Worm (Caenorhabditis elegans): ENCODE measurements around the gene F59A7.11.

F59A7.11 gene

ce11 chrV:1999531-2000094 is 14.1 kb downstream of the F59A7.11 start, which contains the start of gene alh-5:
Gene alh-5, minus strand, starts transcription at chrV:1999581.
- peak; percentile 56 for TF ChIP-seq pqm-1 (tag; optimal IDR thresholded peaks at IDR 0.05)
- no peak for TF ChIP-seq unc-39 (tag; optimal IDR thresholded peaks at IDR 0.05)
- TF ChIP-seq fkh-2 (tag; optimal IDR thresholded peaks at IDR 0.05): no peak
- no peak for TF ChIP-seq ceh-28 (tag; optimal IDR thresholded peaks at IDR 0.05)
- no peak for TF ChIP-seq daf-12 (tag; optimal IDR thresholded peaks at IDR 0.05)
- TF ChIP-seq zag-1 (tag; optimal IDR thresholded peaks at IDR 0.05): no peak
- peak; percentile 86 for TF ChIP-seq pha-4 (tag; optimal IDR thresholded peaks at IDR 0.05)
- TF ChIP-seq hmg-11 (tag; optimal IDR thresholded peaks at IDR 0.05): no peak
- TF ChIP-seq lin-15B (tag; optimal IDR thresholded peaks at IDR 0.05): no peak
- TF ChIP-seq unc-62 (GFP tag; optimal IDR thresholded peaks at IDR 0.05): no peak
- TF ChIP-seq jun-1 (tag; optimal IDR thresholded peaks at IDR 0.05): peak; percentile 2
- TF ChIP-seq egl-5 (tag; optimal IDR thresholded peaks at IDR 0.05): no peak
- peak; percentile 48 for TF ChIP-seq elt-2 (tag; optimal IDR thresholded peaks at IDR 0.05)
- no peak for TF ChIP-seq ceh-82 (tag; optimal IDR thresholded peaks at IDR 0.05)
- TF ChIP-seq tbx-2 (tag; optimal IDR thresholded peaks at IDR 0.05): no peak
- TF ChIP-seq ztf-11 (tag; optimal IDR thresholded peaks at IDR 0.05): no peak
- TF ChIP-seq elt-1 (tag; optimal IDR thresholded peaks at IDR 0.05): no peak
- no peak for TF ChIP-seq nfya-1 (tag; optimal IDR thresholded peaks at IDR 0.05; ENCODE audit: insufficient read depth)

ce11 chrV:1998358-1998757 is 15.4 kb downstream of the F59A7.11 start:
- TF ChIP-seq lsy-12 (tag; optimal IDR thresholded peaks at IDR 0.05): no peak
- no peak for TF ChIP-seq aly-2 (tag; optimal IDR thresholded peaks at IDR 0.05)
- TF ChIP-seq pha-4 (tag; optimal IDR thresholded peaks at IDR 0.05): peak; percentile 7
- no peak for TF ChIP-seq nhr-67 (tag; optimal IDR thresholded peaks at IDR 0.05)
- TF ChIP-seq skn-1 (tag; optimal IDR thresholded peaks at IDR 0.05): no peak
- TF ChIP-seq nhr-11 (tag; optimal IDR thresholded peaks at IDR 0.05): no peak
- TF ChIP-seq mml-1 (tag; optimal IDR thresholded peaks at IDR 0.05): no peak
- peak; percentile 45 for TF ChIP-seq elt-2 (tag; optimal IDR thresholded peaks at IDR 0.05)
- no peak for TF ChIP-seq nhr-23 (tag; optimal IDR thresholded peaks at IDR 0.05)
- TF ChIP-seq R02D3.7 (tag; optimal IDR thresholded peaks at IDR 0.05): no peak
- TF ChIP-seq daf-12 (tag; optimal IDR thresholded peaks at IDR 0.05): no peak

ce11 chrV:1992515-1992968 is 21.2 kb downstream of the F59A7.11 start, which contains the start of gene tnt-4:
Gene tnt-4, minus strand, starts transcription at chrV:1992918.
- TF ChIP-seq elt-3 (tag; optimal IDR thresholded peaks at IDR 0.05): no peak
- TF ChIP-seq ceh-16 (tag; optimal IDR thresholded peaks at IDR 0.05): no peak
- no peak for TF ChIP-seq nhr-28 (tag; optimal IDR thresholded peaks at IDR 0.05)
- no peak for TF ChIP-seq nfya-1 (tag; optimal IDR thresholded peaks at IDR 0.05; ENCODE audit: insufficient read depth)
- no peak for TF ChIP-seq sea-2 (GFP tag; optimal IDR thresholded peaks at IDR 0.05)
- TF ChIP-seq fkh-10 (GFP tag; optimal IDR thresholded peaks at IDR 0.05): no peak
- no peak for TF ChIP-seq unc-39 (tag; optimal IDR thresholded peaks at IDR 0.05)
- no peak for TF ChIP-seq R02D3.7 (tag; optimal IDR thresholded peaks at IDR 0.05)
- TF ChIP-seq hmg-11 (tag; optimal IDR thresholded peaks at IDR 0.05): no peak
- TF ChIP-seq ceh-28 (tag; optimal IDR thresholded peaks at IDR 0.05): no peak
- TF ChIP-seq ceh-9 (tag; optimal IDR thresholded peaks at IDR 0.05): no peak
- TF ChIP-seq mml-1 (tag; optimal IDR thresholded peaks at IDR 0.05): no peak
- no peak for TF ChIP-seq jun-1 (tag; optimal IDR thresholded peaks at IDR 0.05)
- no peak for TF ChIP-seq nhr-237 (tag; optimal IDR thresholded peaks at IDR 0.05)
- no peak for TF ChIP-seq ama-1 (optimal IDR thresholded peaks at IDR 0.05)
- no peak for TF ChIP-seq nhr-23 (tag; optimal IDR thresholded peaks at IDR 0.05)

- TF ChIP-seq egl-5 (tag; optimal IDR thresholded peaks at IDR 0.05) (no peak), ZK546.5 (tag; optimal IDR thresholded peaks at IDR 0.05) (no peak), hmg-11 (tag; optimal IDR thresholded peaks at IDR 0.05) (no peak), pqm-1 (tag; optimal IDR thresholded peaks at IDR 0.05) (no peak), ceh-16 (tag; optimal IDR thresholded peaks at IDR 0.05) (no peak), snpc-4 (tag; optimal IDR thresholded peaks at IDR 0.05) (no peak), nhr-12 (tag; optimal IDR thresholded peaks at IDR 0.05) (no peak), egl-27 (tag; optimal IDR thresholded peaks at IDR 0.05) (no peak), nhr-43 (tag; optimal IDR thresholded peaks at IDR 0.05; ENCODE audit: poor library complexity, severe bottlenecking) (no peak), jun-1 (tag; optimal IDR thresholded peaks at IDR 0.05) (no peak), mdl-1 (tag; optimal IDR thresholded peaks at IDR 0.05) (no peak), nhr-237 (tag; optimal IDR thresholded peaks at IDR 0.05) (no peak), R02D3.7 (tag; optimal IDR thresholded peaks at IDR 0.05) (no peak), aly-2 (tag; optimal IDR thresholded peaks at IDR 0.05) (no peak), elt-2 (tag; optimal IDR thresholded peaks at IDR 0.05) (no peak), pha-4 (tag; optimal IDR thresholded peaks at IDR 0.05) (no peak), lin-39 (tag; optimal IDR thresholded peaks at IDR 0.05) (no peak), nhr-28 (tag; optimal IDR thresholded peaks at IDR 0.05) (no peak)
Measured at ce11 chrV:1991381-1991780, 22.3 kb downstream of the F59A7.11 start.

All from whole organism, L3 larva.